Fruit fly (Drosophila melanogaster): ENCODE data around the gene Oseg4.

The Oseg4 gene

DNA sequence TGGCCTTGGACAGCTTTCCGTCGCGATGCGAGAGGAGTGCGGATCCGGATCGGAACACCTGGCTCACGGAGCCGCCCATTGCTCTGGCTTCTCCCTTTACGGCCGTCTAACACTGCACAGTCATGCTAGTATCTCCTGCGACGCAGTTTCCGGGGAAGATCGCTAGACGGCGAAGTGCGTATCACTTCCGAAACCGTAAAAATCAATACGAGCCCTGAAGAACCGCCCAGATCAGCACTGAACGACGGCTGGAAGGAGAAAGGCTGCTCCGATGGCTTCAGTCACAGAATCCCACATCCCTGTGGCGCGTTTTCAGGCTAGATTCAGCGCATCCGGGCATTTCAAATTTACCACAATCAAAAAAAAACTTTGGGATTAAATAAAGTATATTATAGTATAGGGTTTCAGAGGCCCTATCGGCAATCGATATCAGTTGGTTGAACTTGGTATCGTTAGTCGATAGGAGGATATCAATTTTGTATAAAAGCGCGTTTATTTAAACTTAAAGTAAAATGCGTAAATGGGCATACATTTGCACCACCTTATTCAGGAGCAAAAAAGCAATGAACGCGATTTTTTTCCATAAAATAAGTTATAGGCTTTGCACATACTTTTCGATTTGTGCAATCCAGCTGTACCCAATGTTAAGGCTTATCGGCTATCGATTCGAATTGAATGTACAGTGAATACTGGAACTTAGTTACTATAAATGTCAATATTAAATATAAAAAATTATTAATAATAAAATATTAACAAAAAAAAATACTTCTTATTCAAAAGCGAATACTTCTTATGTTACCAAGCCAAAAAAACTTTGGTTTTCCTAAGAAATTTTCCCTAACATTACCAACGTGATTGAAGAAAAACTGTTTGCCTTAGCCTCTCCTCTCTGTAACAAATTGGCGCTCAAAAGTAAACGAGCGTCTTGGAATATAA is 39.4 kb upstream of the Oseg4 start, which contains the start of the genes CG13933 and PolD2 (continued):
- no peak for TF ChIP-seq CG4424 (GFP tag; optimal IDR thresholded peaks at IDR 0.05)
- no peak for TF ChIP-seq CG3065 (GFP tag; optimal IDR thresholded peaks at IDR 0.05)
- no peak for TF ChIP-seq Trl (optimal IDR thresholded peaks at IDR 0.05)
- TF ChIP-seq Trl (GFP tag; optimal IDR thresholded peaks at IDR 0.05): peak; percentile 64
- no peak for TF ChIP-seq gfzf (GFP tag; optimal IDR thresholded peaks at IDR 0.05)
- peak; percentile 96 for TF ChIP-seq CG10267 (tag; optimal IDR thresholded peaks at IDR 0.05)
- TF ChIP-seq CG10321 (GFP tag; IDR thresholded peaks at IDR 0.05): peak; percentile 85
- TF ChIP-seq Side (GFP tag; optimal IDR thresholded peaks at IDR 0.05): peak; percentile 74
- TF ChIP-seq pnt (GFP tag; optimal IDR thresholded peaks at IDR 0.05): peak; percentile 77
- no peak for TF ChIP-seq CG13894 (tag; optimal IDR thresholded peaks at IDR 0.05)
- TF ChIP-seq CG15514 (GFP tag; optimal IDR thresholded peaks at IDR 0.05): peak; percentile 73
- peak; percentile 99 for TF ChIP-seq CG8924 (tag; optimal IDR thresholded peaks at IDR 0.05)
- TF ChIP-seq sd (tag; optimal IDR thresholded peaks at IDR 0.05): no peak
- TF ChIP-seq CG10543 (GFP tag; optimal IDR thresholded peaks at IDR 0.05): peak; percentile 90
- TF ChIP-seq CG14710 (tag; optimal IDR thresholded peaks at IDR 0.05): peak; percentile 84
- TF ChIP-seq CG33213 (GFP tag; optimal IDR thresholded peaks at IDR 0.05): no peak
- no peak for TF ChIP-seq HLHmδ (GFP tag; optimal IDR thresholded peaks at IDR 0.05)
- TF ChIP-seq tll (GFP tag; optimal IDR thresholded peaks at IDR 0.05): no peak
- no peak for TF ChIP-seq Nf-YC (tag; optimal IDR thresholded peaks at IDR 0.05)
- no peak for TF ChIP-seq CG18599 (GFP tag; optimal IDR thresholded peaks at IDR 0.05)
- peak; percentile 46 for TF ChIP-seq CG1647 (GFP tag; optimal IDR thresholded peaks at IDR 0.05)
- peak; percentile 91 for TF ChIP-seq CG4617 (GFP tag; optimal IDR thresholded peaks at IDR 0.05; ENCODE audit: borderline replicate concordance)
- TF ChIP-seq CG14667 (GFP tag; IDR thresholded peaks at IDR 0.05): peak; percentile 91
- TF ChIP-seq CG1603 (tag; optimal IDR thresholded peaks at IDR 0.05): no peak
- TF ChIP-seq p53 (GFP tag; optimal IDR thresholded peaks at IDR 0.05): peak; percentile 24
- peak; percentile 94 for TF ChIP-seq CG13123 (GFP tag; optimal IDR thresholded peaks at IDR 0.05)
- TF ChIP-seq BtbVII (GFP tag; optimal IDR thresholded peaks at IDR 0.05): no peak
- no peak for TF ChIP-seq Neu2 (GFP tag; optimal IDR thresholded peaks at IDR 0.05; ENCODE audit: borderline replicate concordance)
- TF ChIP-seq CG32772 (GFP tag; IDR thresholded peaks at IDR 0.05): peak; percentile 98
- TF ChIP-seq Sry-δ (GFP tag; optimal IDR thresholded peaks at IDR 0.05): peak; percentile 35
- TF ChIP-seq Rfx (GFP tag; IDR thresholded peaks at IDR 0.05): peak; percentile 96
- TF ChIP-seq Xrp1 (GFP tag; IDR thresholded peaks at IDR 0.05): peak; percentile 99
- no peak; the same call in 1 of the 2 replicates for TF ChIP-seq CG31441 (GFP tag; IDR thresholded peaks at IDR 0.05)
- TF ChIP-seq CG14860 (GFP tag; IDR thresholded peaks at IDR 0.05; ENCODE audit: partially characterized antibody): peak; percentile 91
- peak; percentile 89 for TF ChIP-seq dati (GFP tag; IDR thresholded peaks at IDR 0.05)
- TF ChIP-seq sna (GFP tag; IDR thresholded peaks at IDR 0.05; ENCODE audit: partially characterized antibody): peak; percentile 80
- TF ChIP-seq B-H1 (GFP tag; IDR thresholded peaks at IDR 0.05): peak; percentile 97
- TF ChIP-seq CG12104 (GFP tag; optimal IDR thresholded peaks at IDR 0.05): peak; percentile 92
- no peak for TF ChIP-seq pb (GFP tag; optimal IDR thresholded peaks at IDR 0.05)
- no peak for TF ChIP-seq Dip2 (GFP tag; IDR thresholded peaks at IDR 0.05)
- TF ChIP-seq zf30C (GFP tag; optimal IDR thresholded peaks at IDR 0.05): no peak
- TF ChIP-seq CG4854 (GFP tag; optimal IDR thresholded peaks at IDR 0.05): no peak
- peak; percentile 90 for TF ChIP-seq GATAe (GFP tag; conservative IDR thresholded peaks at IDR 0.05)
- TF ChIP-seq fd64A (GFP tag; optimal IDR thresholded peaks at IDR 0.05): no peak
- peak; percentile 92 for TF ChIP-seq ase (GFP tag; IDR thresholded peaks at IDR 0.05)
- TF ChIP-seq jumu (GFP tag; optimal IDR thresholded peaks at IDR 0.05): peak; percentile 66
- TF ChIP-seq CG4328 (GFP tag; optimal IDR thresholded peaks at IDR 0.05): peak; percentile 20
- peak; percentile 5 for TF ChIP-seq CG10565 (GFP tag; optimal IDR thresholded peaks at IDR 0.05)
